Worm (Caenorhabditis elegans) whole organism, midembryonic: ENCODE measurements around the gene lgc-42.

Experiments used
- T22C8.4 ChIP-seq: fragments of 200-800 bp; sonication (Bioruptor generic); IDR thresholded peaks from 2 replicates; pipeline ENCODE4 v1.3.6; 2022; ENCODE audit warnings: missing genetic modification characterization, missing compliant biosample characterization
- cog-1 ChIP-seq: sonication (generic microtip); optimal IDR thresholded peaks from 2 replicates; lab custom pipeline; 2016; ENCODE audit warnings: missing genetic modification characterization, missing compliant biosample characterization
- flt-1 ChIP-seq: fragments of 200-800 bp; sonication (Bioruptor generic); IDR thresholded peaks from 2 replicates; pipeline ENCODE4 v1.3.6; 2022; ENCODE audit warnings: missing genetic modification characterization, missing compliant biosample characterization
- klf-2 ChIP-seq: fragments of 200-800 bp; sonication (Bioruptor generic); conservative IDR thresholded peaks from 2 replicates; pipeline ENCODE4 v1.3.6; 2022; ENCODE audit warnings: missing genetic modification reagents, missing genetic modification characterization, missing compliant biosample characterization
- med-1 ChIP-seq: sonication (generic microtip); optimal IDR thresholded peaks from 2 replicates; lab custom pipeline; 2017; ENCODE audit warnings: missing genetic modification characterization, mild to moderate bottlenecking, missing compliant biosample characterization, antibody characterized with exemption, missing genetic modification reagents; ENCODE audit not compliant: insufficient read depth
- ref-1 ChIP-seq: fragments of 200-800 bp; sonication (Bioruptor generic); conservative IDR thresholded peaks from 2 replicates; pipeline ENCODE4 v1.3.6; 2022; ENCODE audit warnings: missing genetic modification reagents, missing genetic modification characterization, missing compliant biosample characterization
- tab-1 ChIP-seq: fragments of 200-800 bp; sonication (Bioruptor generic); IDR thresholded peaks from 2 replicates; pipeline ENCODE4 v1.3.6; 2022; ENCODE audit warnings: missing genetic modification characterization, missing compliant biosample characterization
- ztf-23 ChIP-seq: fragments of 200-800 bp; sonication (Bioruptor generic); IDR thresholded peaks from 2 replicates; pipeline ENCODE4 v1.3.6; 2022; ENCODE audit warnings: missing genetic modification reagents, missing genetic modification characterization, missing compliant biosample characterization
- ztf-29 ChIP-seq: fragments of 200-800 bp; sonication (Bioruptor generic); IDR thresholded peaks from 2 replicates; pipeline ENCODE4 v1.3.6; 2022; ENCODE audit warnings: missing genetic modification reagents, missing genetic modification characterization, missing compliant biosample characterization

Gene lgc-42

DNA sequence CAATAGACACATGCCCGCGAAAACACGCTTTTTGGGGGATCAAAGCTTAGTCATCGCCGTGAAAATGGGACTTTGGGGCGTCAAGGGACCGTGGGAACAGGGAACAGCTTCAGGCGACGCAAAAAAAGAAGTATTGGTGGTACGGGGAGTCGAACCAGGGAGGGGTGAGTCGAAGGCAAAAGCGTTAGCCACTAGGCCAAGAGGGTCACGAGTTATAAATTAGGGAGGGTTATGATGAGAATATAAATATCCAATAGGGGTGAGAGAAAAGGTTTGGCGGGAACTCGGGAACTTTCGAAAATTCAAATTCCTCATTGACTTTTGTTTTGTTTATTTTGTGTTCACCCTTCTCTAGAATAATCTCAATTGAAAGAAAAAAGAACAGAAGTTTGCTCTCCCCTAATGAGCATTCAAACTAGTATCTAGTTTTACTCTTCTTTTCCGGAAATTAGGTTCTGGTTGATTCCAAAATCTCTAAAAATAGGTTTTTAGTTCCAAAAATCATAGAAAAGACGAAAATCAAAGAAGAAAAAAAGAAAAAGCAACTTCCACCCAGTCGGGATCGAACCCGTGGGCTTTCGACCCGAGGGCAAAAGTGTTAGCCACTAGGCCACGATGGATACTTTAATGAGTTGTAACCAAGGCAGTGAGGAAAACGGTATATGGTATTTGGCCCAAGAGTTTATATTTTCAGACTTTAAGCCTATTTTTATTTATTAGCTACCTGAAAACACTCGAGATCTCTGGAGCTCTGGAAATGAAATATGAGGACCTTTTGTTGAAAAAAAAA lies 33.3 kb downstream of the lgc-42 start:
- TF ChIP-seq tab-1 (GFP tag; lab: Robert Waterston, UW) (peak; percentile 57; the same call in 1 of the 2 replicates), flt-1 (0 out of 2 replicates have a peak, but pooled peaks have one; percentile 24), ztf-23 (no peak)

DNA sequence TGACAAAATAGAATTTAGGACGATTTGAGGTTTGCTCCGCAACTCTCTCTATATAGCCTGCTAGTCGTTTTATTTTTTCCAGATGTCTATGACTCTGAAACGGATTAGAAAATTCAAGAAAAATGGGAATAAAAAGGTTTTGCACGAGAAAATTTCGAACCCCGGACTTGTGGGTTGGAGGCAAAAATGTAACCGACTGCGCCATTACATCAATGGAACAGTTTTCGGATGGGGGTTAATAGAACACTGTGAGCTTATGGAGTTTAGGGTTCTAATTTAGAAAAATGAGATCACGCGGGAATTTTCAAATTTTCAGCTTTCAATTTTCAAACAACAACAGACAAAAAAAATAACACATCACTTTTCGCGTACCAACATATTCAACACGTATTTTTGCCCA lies 34.1 kb downstream of the lgc-42 start:
- TF ChIP-seq cog-1 (tag; lab: Kevin White, UChicago) (no peak), ref-1 (GFP tag; lab: Robert Waterston, UW) (no peak), klf-2 (GFP tag; lab: Robert Waterston, UW) (no peak), tab-1 (GFP tag; lab: Robert Waterston, UW) (no peak), ztf-23 (no peak), ztf-29 (GFP tag; lab: Robert Waterston, UW) (no peak), T22C8.4 (GFP tag; lab: Robert Waterston, UW) (no peak), flt-1 (no peak), med-1 (GFP tag; lab: Kevin White, UChicago) (no peak)

DNA sequence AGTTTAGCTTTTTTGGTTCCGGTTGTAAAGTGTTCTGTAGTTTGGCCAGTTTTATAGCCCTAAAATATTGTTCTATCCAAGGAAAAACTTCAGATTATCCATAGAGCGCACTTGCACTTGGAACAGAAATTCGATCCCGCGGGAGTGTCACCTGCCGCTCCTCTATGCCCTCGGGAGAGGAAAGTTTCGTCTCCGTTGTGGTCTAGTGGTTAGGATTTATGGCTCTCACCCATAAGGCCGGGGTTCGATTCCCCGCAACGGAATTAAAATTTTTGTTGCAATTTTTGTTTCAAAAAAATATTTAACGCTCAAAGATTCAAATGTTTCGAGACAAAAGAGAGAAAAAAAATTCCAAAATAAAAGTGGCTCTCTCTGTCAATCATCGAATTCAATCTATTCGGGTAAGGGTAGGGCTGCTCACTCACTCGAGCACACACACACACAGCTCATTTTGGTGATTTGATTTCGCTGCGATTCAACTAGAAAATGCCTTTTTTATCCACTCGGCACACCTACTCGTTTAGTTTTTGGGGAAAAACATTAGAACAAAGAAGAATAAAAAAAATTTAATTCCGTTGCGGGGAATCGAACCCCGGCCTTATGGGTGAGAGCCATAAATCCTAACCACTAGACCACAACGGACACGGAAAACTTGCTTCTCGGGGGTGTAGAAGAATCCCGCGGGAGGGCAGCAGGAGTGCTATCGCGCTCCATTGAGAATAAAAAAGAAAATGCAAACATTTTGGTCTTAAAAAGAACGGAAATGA lies 34.8 kb downstream of the lgc-42 start:
- TF ChIP-seq ztf-29 (GFP tag; lab: Robert Waterston, UW) (0 out of 2 replicates have a peak, but pooled peaks have one; percentile 24), ztf-23 (0 out of 2 replicates have a peak, but pooled peaks have one; percentile 33), klf-2 (GFP tag; lab: Robert Waterston, UW) (0 out of 2 replicates have a peak, but pooled peaks have one; percentile 26), T22C8.4 (GFP tag; lab: Robert Waterston, UW) (peak; percentile 14; the same call in 1 of the 2 replicates), cog-1 (tag; lab: Kevin White, UChicago) (no peak), ref-1 (GFP tag; lab: Robert Waterston, UW) (no peak), tab-1 (GFP tag; lab: Robert Waterston, UW) (peak; percentile 66; the same call in 1 of the 2 replicates), med-1 (GFP tag; lab: Kevin White, UChicago) (no peak), flt-1 (peak; percentile 68)

DNA sequence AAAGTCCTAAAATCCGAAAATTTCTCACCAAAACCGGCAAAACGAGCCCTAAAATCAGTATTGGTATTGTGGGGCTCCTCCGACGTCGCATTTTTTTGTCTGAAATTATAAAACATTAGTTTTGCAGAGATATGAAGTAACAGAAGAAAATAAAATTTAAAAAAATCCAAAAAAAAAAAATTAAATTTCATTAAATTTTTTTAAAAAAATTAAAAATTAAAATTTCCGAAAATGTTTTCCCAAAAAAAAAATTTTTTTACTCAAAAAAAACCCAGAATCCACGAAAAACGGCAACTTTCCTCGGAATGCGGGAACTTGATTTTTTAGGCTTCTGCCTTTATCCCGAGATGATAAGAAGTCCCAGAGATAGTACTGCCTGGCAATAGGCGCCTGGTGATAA lies 50.2 kb downstream of the lgc-42 start, which contains the start of gene dpy-1:
Gene dpy-1, minus strand, starts transcription at position 101 of the 400 bp plus-strand sequence.
- TF ChIP-seq klf-2 (GFP tag; lab: Robert Waterston, UW) (no peak), ztf-29 (GFP tag; lab: Robert Waterston, UW) (no peak), T22C8.4 (GFP tag; lab: Robert Waterston, UW) (no peak), flt-1 (no peak), med-1 (GFP tag; lab: Kevin White, UChicago) (no peak), ztf-23 (no peak), tab-1 (GFP tag; lab: Robert Waterston, UW) (no peak), cog-1 (tag; lab: Kevin White, UChicago) (no peak), ref-1 (GFP tag; lab: Robert Waterston, UW) (no peak)

DNA sequence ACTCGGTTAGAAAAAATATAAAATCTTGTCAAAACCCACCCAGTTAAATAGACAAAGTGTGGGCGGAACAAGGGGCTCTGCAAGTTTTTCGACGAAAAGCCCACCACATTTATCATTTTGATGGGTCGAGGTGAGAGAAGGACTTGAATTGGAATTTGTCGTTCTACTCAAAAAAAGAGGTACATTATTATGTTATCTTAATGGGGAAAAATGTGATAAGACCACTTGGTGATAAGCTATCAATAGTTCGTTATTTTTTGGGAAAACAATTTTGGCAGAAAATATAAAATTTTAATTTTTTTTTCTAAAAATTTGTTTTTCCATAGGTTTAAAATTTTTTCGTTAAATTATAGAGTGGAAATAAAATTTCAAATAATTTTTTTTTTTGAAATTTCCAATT lies 52.2 kb downstream of the lgc-42 start:
- no peak for TF ChIP-seq flt-1
- TF ChIP-seq tab-1 (GFP tag; lab: Robert Waterston, UW): no peak
- TF ChIP-seq ref-1 (GFP tag; lab: Robert Waterston, UW): no peak
- no peak for TF ChIP-seq ztf-23
- TF ChIP-seq T22C8.4 (GFP tag; lab: Robert Waterston, UW): no peak

DNA sequence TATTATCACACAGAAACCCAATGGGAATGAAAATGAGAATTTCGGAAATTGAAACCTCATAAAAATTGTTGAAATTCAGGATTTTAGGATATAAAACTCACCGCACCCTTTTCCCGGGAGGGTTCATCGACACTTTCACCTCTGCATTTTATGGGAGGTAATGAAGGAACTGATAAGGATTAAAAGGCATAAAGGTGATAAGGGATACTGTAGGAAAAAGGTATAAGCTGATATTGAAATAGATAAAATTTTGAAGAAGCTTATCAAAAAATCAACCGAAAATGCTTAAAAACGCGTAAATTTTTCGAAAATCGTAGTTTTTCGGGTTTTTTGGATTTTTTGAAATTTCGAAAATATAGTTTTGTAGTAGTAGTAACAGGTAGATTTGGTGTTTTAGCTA lies 52.8 kb downstream of the lgc-42 start:
- TF ChIP-seq ref-1 (GFP tag; lab: Robert Waterston, UW): no peak
- TF ChIP-seq ztf-23: no peak
